Worm (Caenorhabditis elegans) whole organism, early embryonic: ENCODE data around the gene npr-21.

Experiments
- F13C5.2 ChIP-seq: sonication (generic microtip); optimal IDR thresholded peaks from 2 replicates; lab custom pipeline; 2017; ENCODE audit warnings: mild to moderate bottlenecking, missing genetic modification characterization, inconsistent platforms, missing compliant biosample characterization
- aly-1 ChIP-seq: sonication (generic microtip); optimal IDR thresholded peaks from 2 replicates; lab custom pipeline; 2016; ENCODE audit warnings: missing genetic modification characterization, missing compliant biosample characterization
- ama-1 ChIP-seq: fragments of 150-350 bp; optimal IDR thresholded peaks from 2 replicates; lab custom pipeline; 2014
- ceh-13 ChIP-seq: fragments of 200-800 bp; sonication (Bioruptor generic); optimal IDR thresholded peaks from 2 replicates; lab custom pipeline; 2018; ENCODE audit warnings: mild to moderate bottlenecking, missing genetic modification characterization, missing compliant biosample characterization
- ceh-36 ChIP-seq: sonication (generic microtip); optimal IDR thresholded peaks from 2 replicates; lab custom pipeline; 2016; ENCODE audit warnings: missing genetic modification characterization, inconsistent platforms, missing compliant biosample characterization
- ets-7 ChIP-seq: sonication (generic microtip); optimal IDR thresholded peaks from 2 replicates; lab custom pipeline; 2016; ENCODE audit warnings: missing genotype, missing genetic modification characterization, missing compliant biosample characterization
- flt-1 ChIP-seq: fragments of 200-800 bp; sonication (Bioruptor generic); IDR thresholded peaks from 2 replicates; pipeline ENCODE4 v1.3.6; 2022; ENCODE audit warnings: missing genetic modification characterization, missing compliant biosample characterization
- hmbx-1 ChIP-seq: sonication (generic microtip); optimal IDR thresholded peaks from 2 replicates; lab custom pipeline; 2016; ENCODE audit warnings: mild to moderate bottlenecking, missing genetic modification characterization, missing compliant biosample characterization
- hnd-1 ChIP-seq: sonication (generic microtip); optimal IDR thresholded peaks from 2 replicates; lab custom pipeline; 2016; ENCODE audit warnings: missing genetic modification characterization, missing compliant biosample characterization
- pes-1 ChIP-seq: fragments of 200-800 bp; sonication (Bioruptor generic); IDR thresholded peaks from 2 replicates; pipeline ENCODE4 v1.3.6; 2022; ENCODE audit warnings: missing genetic modification reagents, missing genetic modification characterization, missing compliant biosample characterization
- scrt-1 ChIP-seq: fragments of 200-800 bp; sonication (Bioruptor generic); IDR thresholded peaks from 2 replicates; pipeline ENCODE4 v1.3.6; 2022; ENCODE audit warnings: missing genetic modification characterization, missing compliant biosample characterization
- sea-1 ChIP-seq: fragments of 200-800 bp; sonication (Bioruptor generic); conservative IDR thresholded peaks from 2 replicates; pipeline ENCODE4 v1.3.6; 2022; ENCODE audit warnings: missing genetic modification characterization, missing compliant biosample characterization
- tbx-11 ChIP-seq: fragments of 200-800 bp; sonication (Bioruptor generic); IDR thresholded peaks from 2 replicates; pipeline ENCODE4 v1.3.6; 2022; ENCODE audit warnings: missing genetic modification characterization, missing compliant biosample characterization

DNA sequence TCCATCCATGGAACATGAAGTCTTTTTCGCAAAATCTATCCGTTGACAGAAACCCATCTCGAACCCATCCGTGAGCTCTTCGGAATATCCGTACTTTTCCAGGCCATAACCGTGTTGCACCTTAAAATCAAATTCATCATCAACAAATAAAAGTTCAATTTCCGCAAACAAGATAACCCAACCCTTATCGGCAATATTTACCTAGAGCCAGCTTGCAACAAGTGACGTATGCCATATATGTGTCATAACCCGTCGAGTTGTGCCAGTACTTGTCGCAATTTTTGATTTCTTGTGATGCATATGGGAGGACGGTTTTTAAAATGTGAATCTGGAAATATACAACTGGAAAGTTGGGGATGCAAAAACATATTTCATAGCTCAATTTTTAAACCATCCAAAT lies 48.1 kb upstream of the npr-21 start:
- TF ChIP-seq scrt-1 (no peak), hmbx-1 (tag; lab: Kevin White, UChicago) (no peak), sea-1 (no peak), ama-1 (no peak), pes-1 (GFP tag; lab: Robert Waterston, UW) (no peak), tbx-11 (no peak), flt-1 (GFP tag; lab: Robert Waterston, UW) (no peak), ceh-36 (tag; lab: Kevin White, UChicago) (no peak), ceh-13 (GFP tag; lab: Kevin White, UChicago) (no peak), hnd-1 (tag; lab: Kevin White, UChicago) (no peak), F13C5.2 (tag; lab: Kevin White, UChicago) (no peak), ets-7 (no peak), aly-1 (tag; lab: Kevin White, UChicago) (no peak)
